Fruit fly (Drosophila melanogaster) whole organism, embryonic: ENCODE results near the gene CG1738.

Source experiments
- Atf6 ChIP-seq: fragments of 200-800 bp; sonication (Bioruptor generic); IDR thresholded peaks from 2 replicates; pipeline ENCODE4 v1.3.6; 2022; ENCODE audit warnings: missing biosample characterization, missing genetic modification characterization
- BEAF-32 ChIP-seq: fragments of 200-800 bp; sonication (Bioruptor generic); optimal IDR thresholded peaks from 3 replicates; lab custom pipeline; 2017; ENCODE audit warnings: missing biosample characterization, missing genetic modification characterization, mild to moderate bottlenecking, moderate library complexity, missing genetic modification reagents
- CG11504 ChIP-seq: fragments of 200-800 bp; sonication (Bioruptor generic); optimal IDR thresholded peaks from 3 replicates; lab custom pipeline; 2019; ENCODE audit warnings: missing biosample characterization, mild to moderate bottlenecking, missing genetic modification characterization, moderate library complexity
- CG12391 ChIP-seq: fragments of 200-800 bp; sonication (Bioruptor generic); optimal IDR thresholded peaks from 3 replicates; lab custom pipeline; 2018; ENCODE audit warnings: missing biosample characterization, mild to moderate bottlenecking, missing genetic modification characterization, moderate library complexity
- CG12659 ChIP-seq: fragments of 200-800 bp; sonication (Bioruptor generic); optimal IDR thresholded peaks from 3 replicates; lab custom pipeline; 2017; ENCODE audit warnings: mild to moderate bottlenecking, missing biosample characterization, missing genetic modification reagents, missing genetic modification characterization
- CG15514 ChIP-seq: fragments of 200-800 bp; sonication (Bioruptor generic); optimal IDR thresholded peaks from 3 replicates; lab custom pipeline; 2017; ENCODE audit warnings: missing biosample characterization, missing genetic modification characterization, mild to moderate bottlenecking, moderate library complexity, missing genetic modification reagents
- CG1603 ChIP-seq: fragments of 200-800 bp; sonication (Bioruptor generic); optimal IDR thresholded peaks from 2 replicates; lab custom pipeline; 2019; ENCODE audit warnings: missing biosample characterization, mild to moderate bottlenecking, missing genetic modification characterization, moderate library complexity
- CG18262 ChIP-seq: fragments of 200-800 bp; optimal IDR thresholded peaks from 3 replicates; lab custom pipeline; 2019; ENCODE audit warnings: missing biosample characterization, mild to moderate bottlenecking, missing genetic modification characterization, moderate library complexity
- CG2120 ChIP-seq: fragments of 200-800 bp; sonication (Bioruptor generic); optimal IDR thresholded peaks from 3 replicates; lab custom pipeline; 2016; ENCODE audit warnings: missing biosample characterization, missing genetic modification characterization
- CG2712 ChIP-seq: fragments of 200-800 bp; optimal IDR thresholded peaks from 3 replicates; lab custom pipeline; 2019; ENCODE audit warnings: missing biosample characterization, mild to moderate bottlenecking, missing genetic modification characterization, moderate library complexity
- CG30403 ChIP-seq: fragments of 200-800 bp; sonication (Bioruptor generic); optimal IDR thresholded peaks from 3 replicates; lab custom pipeline; 2016; ENCODE audit warnings: missing biosample characterization, missing genetic modification characterization
- CG34376 ChIP-seq: fragments of 200-800 bp; sonication (Bioruptor generic); optimal IDR thresholded peaks from 2 replicates; lab custom pipeline; 2018; ENCODE audit warnings: missing biosample characterization, mild to moderate bottlenecking, missing genetic modification characterization
- CG3847 ChIP-seq: fragments of 200-800 bp; sonication (Bioruptor generic); IDR thresholded peaks from 2 replicates; pipeline ENCODE4 v1.3.6; 2022; ENCODE audit warnings: missing biosample characterization, missing genetic modification characterization
- CG42726 ChIP-seq: fragments of 200-800 bp; sonication (Bioruptor generic); IDR thresholded peaks from 2 replicates; pipeline ENCODE4 v1.3.6; 2022; ENCODE audit warnings: missing biosample characterization, missing genetic modification characterization; ENCODE audit not compliant: partially characterized antibody
- CG4424 ChIP-seq: fragments of 200-800 bp; sonication (Bioruptor generic); optimal IDR thresholded peaks from 3 replicates; lab custom pipeline; 2016; ENCODE audit warnings: missing biosample characterization, missing genetic modification characterization
- CG8924 ChIP-seq: fragments of 200-800 bp; optimal IDR thresholded peaks from 3 replicates; lab custom pipeline; 2019; ENCODE audit warnings: missing biosample characterization, mild to moderate bottlenecking, missing genetic modification characterization, moderate library complexity
- CoRest ChIP-seq: fragments of 200-800 bp; sonication (Bioruptor generic); optimal IDR thresholded peaks from 3 replicates; lab custom pipeline; 2018; ENCODE audit warnings: missing biosample characterization, mild to moderate bottlenecking, missing genetic modification characterization, moderate library complexity
- Dbx ChIP-seq: fragments of 200-800 bp; sonication (Bioruptor generic); IDR thresholded peaks from 3 replicates; pipeline ENCODE4 v1.3.6; 2022; ENCODE audit warnings: missing biosample characterization, missing genetic modification characterization
- Dek ChIP-seq: fragments of 200-800 bp; sonication (Bioruptor generic); optimal IDR thresholded peaks from 3 replicates; lab custom pipeline; 2019; ENCODE audit warnings: missing biosample characterization, mild to moderate bottlenecking, missing genetic modification characterization, moderate library complexity
- Dp ChIP-seq: fragments of 200-800 bp; sonication (Bioruptor generic); optimal IDR thresholded peaks from 2 replicates; lab custom pipeline; 2018; ENCODE audit warnings: missing biosample characterization, mild to moderate bottlenecking, missing genetic modification characterization, moderate library complexity
- H2.0 ChIP-seq: fragments of 200-800 bp; sonication (Bioruptor generic); IDR thresholded peaks from 2 replicates; pipeline ENCODE4 v1.3.6; 2022; ENCODE audit warnings: missing biosample characterization, missing genetic modification characterization
- Hand ChIP-seq: fragments of 200-800 bp; sonication (Bioruptor generic); optimal IDR thresholded peaks from 2 replicates; lab custom pipeline; 2017; ENCODE audit warnings: mild to moderate bottlenecking, missing biosample characterization, missing genetic modification reagents, missing genetic modification characterization
- HmgD ChIP-seq: fragments of 200-800 bp; sonication (Bioruptor generic); optimal IDR thresholded peaks from 3 replicates; lab custom pipeline; 2016; ENCODE audit warnings: missing biosample characterization, missing genetic modification characterization
- HmgZ ChIP-seq: fragments of 200-800 bp; sonication (Bioruptor generic); optimal IDR thresholded peaks from 2 replicates; lab custom pipeline; 2018; ENCODE audit warnings: missing biosample characterization, mild to moderate bottlenecking, missing genetic modification characterization
- Hmr ChIP-seq: fragments of 200-800 bp; sonication (Bioruptor generic); optimal IDR thresholded peaks from 3 replicates; lab custom pipeline; 2017; ENCODE audit warnings: mild to moderate bottlenecking, missing biosample characterization, missing genetic modification reagents, missing genetic modification characterization
- Hsf ChIP-seq: fragments of 200-800 bp; sonication (Bioruptor generic); optimal IDR thresholded peaks from 3 replicates; lab custom pipeline; 2016; ENCODE audit warnings: missing biosample characterization, missing genetic modification characterization
- NFAT ChIP-seq: fragments of 200-800 bp; sonication (Bioruptor generic); IDR thresholded peaks from 2 replicates; pipeline ENCODE4 v1.3.6; 2022; ENCODE audit warnings: missing biosample characterization, missing genetic modification characterization
- Nf-YC ChIP-seq: fragments of 200-800 bp; optimal IDR thresholded peaks from 3 replicates; lab custom pipeline; 2019; ENCODE audit warnings: missing biosample characterization, mild to moderate bottlenecking, missing genetic modification characterization, moderate library complexity
- Vsx1 ChIP-seq: fragments of 200-800 bp; sonication (Bioruptor generic); optimal IDR thresholded peaks from 2 replicates; lab custom pipeline; 2017; ENCODE audit warnings: missing biosample characterization, mild to moderate bottlenecking, missing genetic modification characterization, missing genetic modification reagents
- Xbp1 ChIP-seq: fragments of 200-800 bp; sonication (Bioruptor generic); optimal IDR thresholded peaks from 3 replicates; lab custom pipeline; 2016; ENCODE audit warnings: missing biosample characterization, mild to moderate bottlenecking, missing genetic modification characterization
- ash1 ChIP-seq: fragments of 200-800 bp; sonication (Bioruptor generic); optimal IDR thresholded peaks from 2 replicates; lab custom pipeline; 2018; ENCODE audit warnings: missing biosample characterization, mild to moderate bottlenecking, missing genetic modification characterization
- az2 ChIP-seq: fragments of 200-800 bp; sonication (Bioruptor generic); optimal IDR thresholded peaks from 3 replicates; lab custom pipeline; 2016; ENCODE audit warnings: missing biosample characterization, missing genetic modification characterization
- bab2 ChIP-seq: fragments of 200-800 bp; sonication (Bioruptor generic); optimal IDR thresholded peaks from 2 replicates; lab custom pipeline; 2016; ENCODE audit warnings: missing biosample characterization, missing genetic modification characterization
- bowl ChIP-seq: fragments of 200-800 bp; sonication (Bioruptor generic); IDR thresholded peaks from 2 replicates; pipeline ENCODE4 v1.3.6; 2022; ENCODE audit warnings: missing biosample characterization, missing genetic modification characterization
- danr ChIP-seq: fragments of 200-800 bp; sonication (Bioruptor generic); IDR thresholded peaks from 2 replicates; pipeline ENCODE4 v1.3.6; 2022; ENCODE audit warnings: missing biosample characterization, missing genetic modification characterization
- dati ChIP-seq: fragments of 200-800 bp; sonication (Bioruptor generic); IDR thresholded peaks from 2 replicates; pipeline ENCODE4 v1.3.6; 2022; ENCODE audit warnings: missing biosample characterization, missing genetic modification characterization
- disco-r ChIP-seq: fragments of 200-800 bp; sonication (Bioruptor generic); optimal IDR thresholded peaks from 2 replicates; lab custom pipeline; 2016; ENCODE audit warnings: missing biosample characterization, missing genetic modification characterization
- en ChIP-seq: fragments of 200-800 bp; sonication (Bioruptor generic); optimal IDR thresholded peaks from 2 replicates; lab custom pipeline; 2016; ENCODE audit warnings: missing biosample characterization, missing genetic modification characterization
- gcm ChIP-seq: fragments of 200-800 bp; sonication (Bioruptor generic); optimal IDR thresholded peaks from 2 replicates; lab custom pipeline; 2019; ENCODE audit warnings: missing biosample characterization, mild to moderate bottlenecking, missing genetic modification characterization, moderate library complexity
- gem ChIP-seq: fragments of 200-800 bp; sonication (Bioruptor generic); optimal IDR thresholded peaks from 2 replicates; lab custom pipeline; 2019; ENCODE audit warnings: missing biosample characterization, mild to moderate bottlenecking, missing genetic modification characterization, moderate library complexity
- grau ChIP-seq: fragments of 200-800 bp; optimal IDR thresholded peaks from 3 replicates; lab custom pipeline; 2019; ENCODE audit warnings: missing biosample characterization, mild to moderate bottlenecking, missing genetic modification characterization, moderate library complexity
- ham ChIP-seq: fragments of 200-800 bp; sonication (Bioruptor generic); IDR thresholded peaks from 2 replicates; pipeline ENCODE4 v1.3.6; 2022; ENCODE audit warnings: missing biosample characterization, missing genetic modification characterization
- her ChIP-seq: fragments of 200-800 bp; sonication (Bioruptor generic); optimal IDR thresholded peaks from 2 replicates; lab custom pipeline; 2016; ENCODE audit warnings: missing biosample characterization, missing genetic modification characterization
- lilli ChIP-seq: fragments of 200-800 bp; sonication (Bioruptor generic); optimal IDR thresholded peaks from 3 replicates; lab custom pipeline; 2016; ENCODE audit warnings: missing biosample characterization, missing genetic modification characterization
- odd ChIP-seq: fragments of 200-800 bp; sonication (Bioruptor generic); optimal IDR thresholded peaks from 2 replicates; lab custom pipeline; 2017; ENCODE audit warnings: missing biosample characterization, mild to moderate bottlenecking, missing genetic modification characterization
- phol ChIP-seq: fragments of 200-800 bp; sonication (Bioruptor generic); optimal IDR thresholded peaks from 3 replicates; lab custom pipeline; 2018; ENCODE audit warnings: missing biosample characterization, mild to moderate bottlenecking, missing genetic modification characterization, moderate library complexity
- row ChIP-seq: fragments of 200-800 bp; sonication (Bioruptor generic); IDR thresholded peaks from 3 replicates; pipeline ENCODE4 v1.3.6; 2022; ENCODE audit warnings: missing biosample characterization, missing genetic modification characterization
- sug ChIP-seq: fragments of 200-800 bp; optimal IDR thresholded peaks from 2 replicates; lab custom pipeline; 2019; ENCODE audit warnings: missing biosample characterization, mild to moderate bottlenecking, missing genetic modification characterization, moderate library complexity
- trem ChIP-seq: fragments of 200-800 bp; optimal IDR thresholded peaks from 3 replicates; lab custom pipeline; 2019; ENCODE audit warnings: missing biosample characterization, mild to moderate bottlenecking, missing genetic modification characterization, moderate library complexity
- vfl ChIP-seq: fragments of 200-800 bp; sonication (Bioruptor generic); optimal IDR thresholded peaks from 2 replicates; lab custom pipeline; 2016; ENCODE audit warnings: missing biosample characterization, missing genetic modification characterization
- vvl ChIP-seq: fragments of 200-800 bp; sonication (Bioruptor generic); IDR thresholded peaks from 2 replicates; pipeline ENCODE4 v1.3.6; 2022; ENCODE audit warnings: missing biosample characterization, missing genetic modification characterization

CG1738 gene

DNA sequence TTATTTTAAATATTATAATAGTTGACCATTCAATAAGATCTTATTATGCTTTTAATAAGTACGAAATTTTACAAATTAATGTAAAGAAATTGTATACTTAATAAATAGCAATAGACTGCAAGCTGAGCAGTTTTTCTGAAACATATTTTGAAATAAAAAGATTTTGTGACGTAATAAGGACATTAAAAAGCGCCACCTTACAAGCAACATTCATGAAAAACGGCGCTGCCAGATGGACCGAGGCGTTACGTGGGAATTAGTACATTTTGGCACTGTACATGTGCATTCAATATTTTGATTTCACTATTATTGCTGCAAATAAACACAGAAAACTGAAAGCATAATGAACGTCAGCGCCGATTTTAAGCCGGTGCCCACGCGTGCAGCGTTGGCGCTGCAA lies at the start of gene CG1738 (continued):
- TF ChIP-seq phol (tag; lab: Kevin White, UChicago) (peak; percentile 30), Dek (peak; percentile 19), CG15514 (GFP tag; lab: Kevin White, UChicago) (peak; percentile 31), CG4424 (GFP tag; lab: Kevin White, UChicago) (peak; percentile 20), lilli (GFP tag; lab: Kevin White, UChicago) (no peak), HmgD (no peak), row (GFP tag; lab: Robert Waterston, UW) (peak; percentile 83), CoRest (tag; lab: Kevin White, UChicago) (peak; percentile 22), CG1603 (peak; percentile 20), ham (GFP tag; lab: Robert Waterston, UW) (no peak), odd (GFP tag; lab: Kevin White, UChicago) (no peak), H2.0 (no peak), dati (GFP tag; lab: Robert Waterston, UW) (no peak), Vsx1 (GFP tag; lab: Kevin White, UChicago) (no peak), Dbx (GFP tag; lab: Robert Waterston, UW) (0 out of 3 replicates have a peak, but pooled peaks have one; percentile 32), CG34376 (no peak), CG8924 (tag; lab: Kevin White, UChicago) (peak; percentile 5), sug (tag; lab: Kevin White, UChicago) (peak; percentile 23), CG2120 (GFP tag; lab: Kevin White, UChicago) (peak; percentile 36), HmgZ (tag; lab: Kevin White, UChicago) (no peak), CG30403 (GFP tag; lab: Kevin White, UChicago) (peak; percentile 10), Hand (GFP tag; lab: Kevin White, UChicago) (no peak), gcm (GFP tag; lab: Kevin White, UChicago) (no peak), CG42726 (GFP tag; lab: Robert Waterston, UW) (no peak), Hmr (GFP tag; lab: Kevin White, UChicago) (no peak), CG12659 (GFP tag; lab: Kevin White, UChicago) (peak; percentile 23), BEAF-32 (peak; percentile 8), ash1 (GFP tag; lab: Kevin White, UChicago) (no peak), CG2712 (tag; lab: Kevin White, UChicago) (peak; percentile 38), grau (tag; lab: Kevin White, UChicago) (peak; percentile 31), Atf6 (GFP tag; lab: Robert Waterston, UW) (0 out of 2 replicates have a peak, but pooled peaks have one; percentile 18), NFAT (GFP tag; lab: Robert Waterston, UW) (peak; percentile 31; the same call in 1 of the 2 replicates), danr (GFP tag; lab: Robert Waterston, UW) (no peak), Dp (peak; percentile 8), vfl (GFP tag; lab: Kevin White, UChicago) (no peak), en (GFP tag; lab: Kevin White, UChicago) (no peak), CG12391 (tag; lab: Kevin White, UChicago) (peak; percentile 1), bab2 (GFP tag; lab: Kevin White, UChicago) (no peak), bowl (no peak), Xbp1 (peak; percentile 41), Nf-YC (peak; percentile 21), vvl (GFP tag; lab: Robert Waterston, UW) (0 out of 2 replicates have a peak, but pooled peaks have one; percentile 8), CG18262 (tag; lab: Kevin White, UChicago) (peak; percentile 11), gem (peak; percentile 33), Hsf (GFP tag; lab: Kevin White, UChicago) (peak; percentile 16), trem (tag; lab: Kevin White, UChicago) (peak; percentile 40), disco-r (GFP tag; lab: Kevin White, UChicago) (no peak), CG3847 (peak; percentile 65), her (GFP tag; lab: Kevin White, UChicago) (no peak), az2 (peak; percentile 0), CG11504 (tag; lab: Kevin White, UChicago) (peak; percentile 26)
